Worm (Caenorhabditis elegans): ENCODE measurements around the gene T24C4.2.

The T24C4.2 gene

ce11 chrIII:901600-902250, 32.0 kb upstream of the T24C4.2 start (continued):
- TF ChIP-seq dpl-1 (GFP tag; optimal IDR thresholded peaks at IDR 0.05): peak; percentile 70
- no peak for TF ChIP-seq F44E2.7 (GFP tag; IDR thresholded peaks at IDR 0.05)
- TF ChIP-seq lin-39 (tag; optimal IDR thresholded peaks at IDR 0.05): no peak
- TF ChIP-seq Y5F2A.4 (GFP tag; optimal IDR thresholded peaks at IDR 0.05): no peak
- TF ChIP-seq dmd-6 (GFP tag; IDR thresholded peaks at IDR 0.05): peak; percentile 54
- no peak for TF ChIP-seq nhr-25 (tag; optimal IDR thresholded peaks at IDR 0.05; ENCODE audit: borderline replicate concordance, insufficient read depth)
- no peak for TF ChIP-seq Y75B8A.6 (GFP tag; IDR thresholded peaks at IDR 0.05)
- peak; percentile 6 for TF ChIP-seq mep-1 (tag; optimal IDR thresholded peaks at IDR 0.05)
- TF ChIP-seq lin-38 (GFP tag; IDR thresholded peaks at IDR 0.05): peak; percentile 92
- TF ChIP-seq dve-1 (tag; optimal IDR thresholded peaks at IDR 0.05; ENCODE audit: insufficient read depth): peak; percentile 27
- TF ChIP-seq T26A8.4 (GFP tag; IDR thresholded peaks at IDR 0.05): no peak
- TF ChIP-seq vab-7 (GFP tag; IDR thresholded peaks at IDR 0.05): no peak
- TF ChIP-seq egl-27 (tag; optimal IDR thresholded peaks at IDR 0.05): no peak

DNA sequence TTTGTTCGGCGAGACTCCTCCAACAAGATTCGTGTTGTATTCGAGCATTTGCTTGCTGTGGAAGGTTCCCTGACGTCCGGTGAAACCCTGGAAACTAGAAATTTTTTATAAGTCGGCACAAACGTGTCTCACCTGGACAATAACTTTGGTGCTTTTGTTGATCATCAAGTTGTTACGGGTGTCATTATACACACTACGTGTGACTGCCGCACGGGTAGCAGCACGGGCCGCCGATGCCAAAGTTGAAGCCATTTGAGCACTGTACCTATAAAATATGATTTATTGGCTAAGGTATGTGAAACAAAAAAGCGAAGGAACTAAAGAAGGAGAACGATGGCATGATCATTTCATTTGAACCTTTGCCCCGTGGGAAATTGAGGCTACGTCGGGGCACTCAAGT, 31.4 kb upstream of the T24C4.2 start, which contains the start of gene sucl-2:
sucl-2 (minus strand) TSS at position 265 of the 400 bp plus-strand sequence.
- TF ChIP-seq lin-1 (GFP tag; IDR thresholded peaks at IDR 0.05) (no peak), dmd-8 (GFP tag; IDR thresholded peaks at IDR 0.05) (0 out of 2 replicates have a peak, but pooled peaks have one; percentile 51), cey-2 (tag; optimal IDR thresholded peaks at IDR 0.05; ENCODE audit: borderline replicate concordance, insufficient read depth) (no peak)

DNA sequence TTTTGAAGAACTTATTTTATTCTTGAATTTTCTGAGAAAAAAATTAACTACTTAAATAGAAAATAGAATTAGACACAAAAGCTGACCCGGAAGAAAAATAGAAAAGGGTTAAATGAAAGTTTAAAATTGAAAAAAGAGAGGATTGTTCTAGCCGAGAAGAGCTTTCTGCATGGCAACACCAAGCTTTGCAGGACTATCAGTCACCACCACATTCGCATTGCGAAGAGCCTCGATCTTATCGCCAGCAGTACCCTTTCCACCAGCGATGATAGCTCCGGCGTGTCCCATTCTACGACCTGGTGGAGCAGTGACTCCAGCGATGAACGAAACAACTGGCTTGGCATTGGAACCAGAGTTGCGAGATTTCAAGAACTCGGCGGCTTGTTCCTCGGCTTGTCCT, 30.4 kb upstream of the T24C4.2 start:
- TF ChIP-seq mdt-29 (GFP tag; IDR thresholded peaks at IDR 0.05) (0 out of 2 replicates have a peak, but pooled peaks have one; percentile 14), mep-1 (tag; optimal IDR thresholded peaks at IDR 0.05) (no peak), lim-7 (GFP tag; IDR thresholded peaks at IDR 0.05) (no peak), aha-1 (tag) (no peak), Y105C5A.15 (GFP tag; IDR thresholded peaks at IDR 0.05) (0 out of 2 replicates have a peak, but pooled peaks have one; percentile 37), lir-3 (tag; optimal IDR thresholded peaks at IDR 0.05) (no peak), nhr-48 (tag; optimal IDR thresholded peaks at IDR 0.05) (no peak), nhr-102 (tag; optimal IDR thresholded peaks at IDR 0.05) (no peak), lsy-2 (tag; optimal IDR thresholded peaks at IDR 0.05) (no peak), F26F4.8 (GFP tag; conservative IDR thresholded peaks at IDR 0.05) (0 out of 2 replicates have a peak, but pooled peaks have one; percentile 19), lin-38 (GFP tag; IDR thresholded peaks at IDR 0.05) (peak; percentile 61), F10B5.3 (tag; optimal IDR thresholded peaks at IDR 0.05) (no peak), arid-1 (GFP tag; conservative IDR thresholded peaks at IDR 0.05) (0 out of 2 replicates have a peak, but pooled peaks have one; percentile 26), nhr-10 (tag; optimal IDR thresholded peaks at IDR 0.05) (no peak), mxl-2 (GFP tag; conservative IDR thresholded peaks at IDR 0.05) (no peak), F44E2.7 (GFP tag; IDR thresholded peaks at IDR 0.05) (no peak), snpc-4 (tag; optimal IDR thresholded peaks at IDR 0.05) (no peak), aly-2 (tag; optimal IDR thresholded peaks at IDR 0.05) (no peak), F37D6.2 (tag; optimal IDR thresholded peaks at IDR 0.05) (no peak), skn-1 (tag; optimal IDR thresholded peaks at IDR 0.05) (no peak), set-16 (GFP tag; IDR thresholded peaks at IDR 0.05) (peak; percentile 31; the same call in 1 of the 2 replicates), nhr-111 (GFP tag; optimal IDR thresholded peaks at IDR 0.05) (no peak), nhr-25 (tag; optimal IDR thresholded peaks at IDR 0.05; ENCODE audit: borderline replicate concordance, insufficient read depth) (no peak), saeg-2 (GFP tag; IDR thresholded peaks at IDR 0.05) (no peak)
